Fruit fly (Drosophila melanogaster) whole organism, embryonic: ENCODE data around the gene Nepl7.

Experiments
- Ada2b ChIP-seq: fragments of 200-800 bp; sonication (Bioruptor generic); IDR thresholded peaks from 2 replicates; pipeline ENCODE4 v1.3.6; 2022; ENCODE audit warnings: missing biosample characterization, missing genetic modification characterization
- Atf-2 ChIP-seq: fragments of 200-800 bp; sonication (Bioruptor generic); optimal IDR thresholded peaks from 2 replicates; lab custom pipeline; 2016; ENCODE audit warnings: missing biosample characterization, missing genetic modification characterization
- C15 ChIP-seq: fragments of 200-800 bp; sonication (Bioruptor generic); IDR thresholded peaks from 3 replicates; pipeline ENCODE4 v1.3.6; 2022; ENCODE audit warnings: missing biosample characterization, missing genetic modification characterization
- CG10321 ChIP-seq: fragments of 200-800 bp; sonication (Bioruptor generic); IDR thresholded peaks from 2 replicates; pipeline ENCODE4 v1.3.6; 2022; ENCODE audit warnings: missing biosample characterization, missing genetic modification characterization
- CG12236 ChIP-seq: fragments of 200-800 bp; sonication (Bioruptor generic); optimal IDR thresholded peaks from 2 replicates; lab custom pipeline; 2016; ENCODE audit warnings: missing biosample characterization, missing genetic modification characterization
- CG16813 ChIP-seq: fragments of 200-800 bp; sonication (Bioruptor generic); IDR thresholded peaks from 3 replicates; pipeline ENCODE4 v1.3.6; 2022; ENCODE audit warnings: missing biosample characterization, missing genetic modification characterization; ENCODE audit not compliant: partially characterized antibody
- CG1792 ChIP-seq: fragments of 200-800 bp; sonication (Bioruptor generic); optimal IDR thresholded peaks from 2 replicates; lab custom pipeline; 2016; ENCODE audit warnings: missing biosample characterization, missing genetic modification characterization
- CG2889 ChIP-seq: fragments of 200-800 bp; sonication (Bioruptor generic); IDR thresholded peaks from 3 replicates; pipeline ENCODE4 v1.3.6; 2022; ENCODE audit warnings: missing biosample characterization, missing genetic modification characterization
- CG32767 ChIP-seq: fragments of 200-800 bp; sonication (Bioruptor generic); IDR thresholded peaks from 2 replicates; pipeline ENCODE4 v1.3.6; 2022; ENCODE audit warnings: missing biosample characterization, missing genetic modification characterization
- CG33213 ChIP-seq: fragments of 200-800 bp; sonication (Bioruptor generic); optimal IDR thresholded peaks from 3 replicates; lab custom pipeline; 2016; ENCODE audit warnings: missing biosample characterization, missing genetic modification characterization
- CG3995 ChIP-seq: fragments of 200-800 bp; sonication (Bioruptor generic); optimal IDR thresholded peaks from 3 replicates; lab custom pipeline; 2016; ENCODE audit warnings: missing biosample characterization, missing genetic modification characterization
- CG42726 ChIP-seq: fragments of 200-800 bp; sonication (Bioruptor generic); IDR thresholded peaks from 2 replicates; pipeline ENCODE4 v1.3.6; 2022; ENCODE audit warnings: missing biosample characterization, missing genetic modification characterization; ENCODE audit not compliant: partially characterized antibody
- CG4617 ChIP-seq: fragments of 200-800 bp; sonication (Bioruptor generic); optimal IDR thresholded peaks from 3 replicates; lab custom pipeline; 2016; ENCODE audit warnings: missing biosample characterization, missing genetic modification characterization, borderline replicate concordance
- CG6272 ChIP-seq: fragments of 200-800 bp; sonication (Bioruptor generic); IDR thresholded peaks from 2 replicates; pipeline ENCODE4 v1.3.6; 2022; ENCODE audit warnings: missing biosample characterization, missing genetic modification characterization
- CG6683 ChIP-seq: fragments of 200-800 bp; sonication (Bioruptor generic); optimal IDR thresholded peaks from 2 replicates; lab custom pipeline; 2017; ENCODE audit warnings: missing biosample characterization, mild to moderate bottlenecking, missing genetic modification characterization, missing genetic modification reagents
- CG8359 ChIP-seq: fragments of 200-800 bp; sonication (Bioruptor generic); optimal IDR thresholded peaks from 2 replicates; lab custom pipeline; 2017; ENCODE audit warnings: missing biosample characterization, mild to moderate bottlenecking, missing genetic modification characterization, borderline replicate concordance
- D ChIP-seq, 2 experiments: fragments of 200-800 bp in 1 of 2; fragments of >200 bp in 1 of 2; sonication (Bioruptor generic) in 1 of 2; optimal IDR thresholded peaks; 2 replicates in 1 of 2; 3 replicates in 1 of 2; lab custom pipeline; 2017; ENCODE audit warnings: mild to moderate bottlenecking in 1 of 2, missing biosample characterization in 1 of 2, missing genetic modification characterization in 1 of 2, missing genetic modification reagents in 1 of 2
- D19A ChIP-seq: fragments of 200-800 bp; optimal IDR thresholded peaks from 3 replicates; lab custom pipeline; 2019; ENCODE audit warnings: missing biosample characterization, mild to moderate bottlenecking, missing genetic modification characterization, moderate library complexity
- Dbx ChIP-seq: fragments of 200-800 bp; sonication (Bioruptor generic); IDR thresholded peaks from 3 replicates; pipeline ENCODE4 v1.3.6; 2022; ENCODE audit warnings: missing biosample characterization, missing genetic modification characterization
- Ets97D ChIP-seq: fragments of 200-800 bp; sonication (Bioruptor generic); optimal IDR thresholded peaks from 3 replicates; lab custom pipeline; 2016; ENCODE audit warnings: missing biosample characterization, missing genetic modification characterization
- Fer3 ChIP-seq: fragments of 200-800 bp; sonication (Bioruptor generic); optimal IDR thresholded peaks from 2 replicates; lab custom pipeline; 2018; ENCODE audit warnings: missing biosample characterization, mild to moderate bottlenecking, missing genetic modification characterization, moderate library complexity
- NK7.1 ChIP-seq: fragments of 200-800 bp; sonication (Bioruptor generic); optimal IDR thresholded peaks from 3 replicates; lab custom pipeline; 2016; ENCODE audit warnings: missing biosample characterization, missing genetic modification characterization
- Neu2 ChIP-seq: fragments of 200-800 bp; sonication (Bioruptor generic); optimal IDR thresholded peaks from 3 replicates; lab custom pipeline; 2016; ENCODE audit warnings: missing biosample characterization, missing genetic modification characterization, borderline replicate concordance
- Ssrp ChIP-seq: fragments of 200-800 bp; sonication (Bioruptor generic); optimal IDR thresholded peaks from 2 replicates; lab custom pipeline; 2018; ENCODE audit warnings: missing biosample characterization, mild to moderate bottlenecking, missing genetic modification characterization, moderate library complexity
- al ChIP-seq: fragments of 200-800 bp; sonication (Bioruptor generic); IDR thresholded peaks from 2 replicates; pipeline ENCODE4 v1.3.6; 2022; ENCODE audit warnings: missing biosample characterization, missing genetic modification characterization
- aop ChIP-seq: fragments of 200-800 bp; sonication (Bioruptor generic); IDR thresholded peaks from 2 replicates; pipeline ENCODE4 v1.3.6; 2022; ENCODE audit warnings: missing biosample characterization, missing genetic modification characterization
- ase ChIP-seq: fragments of 200-800 bp; sonication (Bioruptor generic); IDR thresholded peaks from 3 replicates; pipeline ENCODE4 v1.3.6; 2022; ENCODE audit warnings: missing biosample characterization, missing genetic modification characterization
- az2 ChIP-seq: fragments of 200-800 bp; sonication (Bioruptor generic); optimal IDR thresholded peaks from 3 replicates; lab custom pipeline; 2016; ENCODE audit warnings: missing biosample characterization, missing genetic modification characterization
- bab2 ChIP-seq: fragments of 200-800 bp; sonication (Bioruptor generic); optimal IDR thresholded peaks from 2 replicates; lab custom pipeline; 2016; ENCODE audit warnings: missing biosample characterization, missing genetic modification characterization
- bsh ChIP-seq, 2 experiments: fragments of 200-800 bp; sonication (Bioruptor generic); optimal IDR thresholded peaks; 2 replicates each; lab custom pipeline; 2017 to 2018; ENCODE audit warnings: mild to moderate bottlenecking in 2 of 2, missing biosample characterization in 2 of 2, missing genetic modification characterization in 2 of 2, moderate library complexity in 1 of 2
- btn ChIP-seq: fragments of 200-800 bp; sonication (Bioruptor generic); optimal IDR thresholded peaks from 2 replicates; lab custom pipeline; 2016; ENCODE audit warnings: missing biosample characterization, missing genetic modification characterization
- cato ChIP-seq: fragments of 200-800 bp; sonication (Bioruptor generic); optimal IDR thresholded peaks from 2 replicates; lab custom pipeline; 2016; ENCODE audit warnings: missing biosample characterization, missing genetic modification characterization, borderline replicate concordance
- corto ChIP-seq: fragments of 200-800 bp; sonication (Bioruptor generic); optimal IDR thresholded peaks from 2 replicates; lab custom pipeline; 2016; ENCODE audit warnings: missing biosample characterization, mild to moderate bottlenecking, missing genetic modification characterization, moderate library complexity
- dimm ChIP-seq: fragments of 200-800 bp; sonication (Bioruptor generic); IDR thresholded peaks from 2 replicates; pipeline ENCODE4 v1.3.6; 2022; ENCODE audit warnings: missing biosample characterization, missing genetic modification characterization
- dm ChIP-seq: fragments of 200-800 bp; sonication (Bioruptor generic); optimal IDR thresholded peaks from 3 replicates; lab custom pipeline; 2016; ENCODE audit warnings: missing biosample characterization, missing genetic modification characterization
- en ChIP-seq: fragments of 200-800 bp; sonication (Bioruptor generic); optimal IDR thresholded peaks from 2 replicates; lab custom pipeline; 2016; ENCODE audit warnings: missing biosample characterization, missing genetic modification characterization
- eve ChIP-seq, 2 experiments: fragments of >200 bp; optimal IDR thresholded peaks; 2 replicates each; lab custom pipeline; 2017; ENCODE audit warnings: missing biosample characterization in 2 of 2, missing genetic modification characterization in 2 of 2
- ftz-f1 ChIP-seq: fragments of 200-800 bp; sonication (Bioruptor generic); optimal IDR thresholded peaks from 2 replicates; lab custom pipeline; 2016; ENCODE audit warnings: missing biosample characterization, missing genetic modification characterization
- grau ChIP-seq: fragments of 200-800 bp; optimal IDR thresholded peaks from 3 replicates; lab custom pipeline; 2019; ENCODE audit warnings: missing biosample characterization, mild to moderate bottlenecking, missing genetic modification characterization, moderate library complexity
- jumu ChIP-seq: fragments of 200-800 bp; sonication (Bioruptor generic); optimal IDR thresholded peaks from 3 replicates; lab custom pipeline; 2016; ENCODE audit warnings: missing biosample characterization, missing genetic modification characterization
- nerfin-1 ChIP-seq: fragments of 200-800 bp; sonication (Bioruptor generic); optimal IDR thresholded peaks from 3 replicates; lab custom pipeline; 2019; ENCODE audit warnings: missing biosample characterization, mild to moderate bottlenecking, missing genetic modification characterization, moderate library complexity
- oc ChIP-seq: fragments of 200-800 bp; sonication (Bioruptor generic); optimal IDR thresholded peaks from 2 replicates; lab custom pipeline; 2018; ENCODE audit warnings: missing biosample characterization, mild to moderate bottlenecking, missing genetic modification characterization, moderate library complexity
- pan ChIP-seq, 4 experiments: fragments of >200 bp in 3 of 4; fragments of 200-800 bp in 1 of 4; sonication (Bioruptor generic) in 1 of 4; optimal IDR thresholded peaks in 3 of 4; IDR thresholded peaks in 1 of 4; 2 replicates each; pipeline versions ENCODE4 v1.3.6 to Lab custom; 2017 to 2022; ENCODE audit warnings: missing biosample characterization in 2 of 4, missing genetic modification characterization in 2 of 4, mixed read lengths in 1 of 4
- pros ChIP-seq: fragments of 200-800 bp; sonication (Bioruptor generic); optimal IDR thresholded peaks from 3 replicates; lab custom pipeline; 2019; ENCODE audit warnings: missing biosample characterization, mild to moderate bottlenecking, missing genetic modification characterization, moderate library complexity
- schlank ChIP-seq: fragments of 200-800 bp; sonication (Bioruptor generic); optimal IDR thresholded peaks from 2 replicates; lab custom pipeline; 2018; ENCODE audit warnings: missing biosample characterization, mild to moderate bottlenecking, missing genetic modification characterization
- sd ChIP-seq: fragments of 200-800 bp; sonication (Bioruptor generic); optimal IDR thresholded peaks from 3 replicates; lab custom pipeline; 2018; ENCODE audit warnings: missing biosample characterization, mild to moderate bottlenecking, missing genetic modification characterization, moderate library complexity
- tio ChIP-seq: fragments of 200-800 bp; sonication (Bioruptor generic); optimal IDR thresholded peaks from 2 replicates; lab custom pipeline; 2017; ENCODE audit warnings: missing biosample characterization, missing genetic modification characterization, inconsistent platforms
- vvl ChIP-seq: fragments of 200-800 bp; sonication (Bioruptor generic); IDR thresholded peaks from 2 replicates; pipeline ENCODE4 v1.3.6; 2022; ENCODE audit warnings: missing biosample characterization, missing genetic modification characterization
- wek ChIP-seq: fragments of 200-800 bp; sonication (Bioruptor generic); optimal IDR thresholded peaks from 3 replicates; lab custom pipeline; 2018; ENCODE audit warnings: missing biosample characterization, mild to moderate bottlenecking, missing genetic modification characterization, moderate library complexity
- zfh1 ChIP-seq: fragments of 200-800 bp; sonication (Bioruptor generic); IDR thresholded peaks from 3 replicates; pipeline ENCODE4 v1.3.6; 2022; ENCODE audit warnings: missing biosample characterization, missing genetic modification characterization

Nepl7 gene

dm6 chr2L:12644301-12644700 is 25.2 kb downstream of the Nepl7 start:
- no peak for TF ChIP-seq Ets97D
- TF ChIP-seq wek (GFP tag; lab: Kevin White, UChicago): no peak
- TF ChIP-seq CG8359 (GFP tag; lab: Kevin White, UChicago): no peak
- no peak for TF ChIP-seq CG1792 (GFP tag; lab: Kevin White, UChicago)
- TF ChIP-seq CG4617: no peak
- no peak for TF ChIP-seq CG32767 (GFP tag; lab: Robert Waterston, UW)
- TF ChIP-seq CG33213: no peak
- TF ChIP-seq zfh1: peak; percentile 17; the same call in 1 of the 3 replicates
- TF ChIP-seq CG10321: no peak
- TF ChIP-seq az2 (GFP tag; lab: Kevin White, UChicago): peak; percentile 15
- no peak for TF ChIP-seq en (GFP tag; lab: Kevin White, UChicago)
- TF ChIP-seq jumu (GFP tag; lab: Kevin White, UChicago): no peak
- TF ChIP-seq cato (GFP tag; lab: Kevin White, UChicago): no peak
- TF ChIP-seq bsh (GFP tag; optimal IDR thresholded peaks at IDR 0.05; lab: Kevin White, UChicago): peak in 1 of 2 experiments; percentile 47
- TF ChIP-seq CG6683 (GFP tag; lab: Kevin White, UChicago): no peak
- TF ChIP-seq corto (GFP tag; lab: Kevin White, UChicago): no peak
- no peak for TF ChIP-seq Neu2 (GFP tag; lab: Kevin White, UChicago)
- TF ChIP-seq Atf-2 (GFP tag; lab: Kevin White, UChicago): no peak
- no peak for TF ChIP-seq ase (GFP tag; lab: Robert Waterston, UW)
- TF ChIP-seq Dbx (GFP tag; lab: Robert Waterston, UW): no peak
- TF ChIP-seq D19A (tag; lab: Kevin White, UChicago): peak; percentile 44
- TF ChIP-seq schlank: no peak
- no peak for TF ChIP-seq bab2
- no peak for TF ChIP-seq eve (GFP tag; optimal IDR thresholded peaks at IDR 0.05; lab: Kevin White, UChicago)
- peak; percentile 52 for TF ChIP-seq Fer3
- no peak for TF ChIP-seq grau (tag; lab: Kevin White, UChicago)
- no peak for TF ChIP-seq Ada2b
- no peak for TF ChIP-seq nerfin-1 (tag; lab: Kevin White, UChicago)
- no peak for TF ChIP-seq C15 (GFP tag; lab: Robert Waterston, UW)
- TF ChIP-seq D (optimal IDR thresholded peaks at IDR 0.05; lab: Kevin White, UChicago): no peak
- TF ChIP-seq D (GFP tag; optimal IDR thresholded peaks at IDR 0.05; lab: Kevin White, UChicago): peak; percentile 13
- no peak for TF ChIP-seq Ssrp (tag; lab: Kevin White, UChicago)
- no peak for TF ChIP-seq CG42726 (GFP tag; lab: Robert Waterston, UW)
- TF ChIP-seq dimm (GFP tag; lab: Robert Waterston, UW): no peak
- no peak for TF ChIP-seq pros (GFP tag; lab: Kevin White, UChicago)
- TF ChIP-seq CG2889 (GFP tag; lab: Robert Waterston, UW): no peak
- TF ChIP-seq sd (tag; lab: Kevin White, UChicago): no peak
- no peak for TF ChIP-seq CG16813 (GFP tag; lab: Robert Waterston, UW)
- no peak for TF ChIP-seq al (GFP tag; lab: Robert Waterston, UW)
- peak; percentile 16 for TF ChIP-seq tio
- TF ChIP-seq CG12236 (GFP tag; lab: Kevin White, UChicago): no peak
- no peak for TF ChIP-seq aop (GFP tag; lab: Robert Waterston, UW)
- no peak for TF ChIP-seq NK7.1
- no peak for TF ChIP-seq btn (GFP tag; lab: Kevin White, UChicago)
- no peak for TF ChIP-seq dm (GFP tag; lab: Kevin White, UChicago)
- no peak for TF ChIP-seq CG3995
- TF ChIP-seq ftz-f1: no peak
- no peak for TF ChIP-seq pan (optimal IDR thresholded peaks at IDR 0.05; lab: Kevin White, UChicago)
- TF ChIP-seq pan (GFP tag; optimal IDR thresholded peaks at IDR 0.05 in 1 of 2, IDR thresholded peaks at IDR 0.05 in 1 of 2): no peak
- TF ChIP-seq oc (tag; lab: Kevin White, UChicago): no peak
- no peak for TF ChIP-seq CG6272 (GFP tag; lab: Robert Waterston, UW)
- peak; percentile 48; the same call in 1 of the 2 replicates for TF ChIP-seq vvl (GFP tag; lab: Robert Waterston, UW)
